Worm (Caenorhabditis elegans) whole organism, midembryonic: ENCODE measurements around the gene srh-252.

Source experiments
- T22C8.4 ChIP-seq: fragments of 200-800 bp; sonication (Bioruptor generic); IDR thresholded peaks from 2 replicates; pipeline ENCODE4 v1.3.6; 2022; ENCODE audit warnings: missing genetic modification characterization, missing compliant biosample characterization
- cog-1 ChIP-seq: sonication (generic microtip); optimal IDR thresholded peaks from 2 replicates; lab custom pipeline; 2016; ENCODE audit warnings: missing genetic modification characterization, missing compliant biosample characterization
- flt-1 ChIP-seq: fragments of 200-800 bp; sonication (Bioruptor generic); IDR thresholded peaks from 2 replicates; pipeline ENCODE4 v1.3.6; 2022; ENCODE audit warnings: missing genetic modification characterization, missing compliant biosample characterization
- med-1 ChIP-seq: sonication (generic microtip); optimal IDR thresholded peaks from 2 replicates; lab custom pipeline; 2017; ENCODE audit warnings: missing genetic modification characterization, mild to moderate bottlenecking, missing compliant biosample characterization, antibody characterized with exemption, missing genetic modification reagents; ENCODE audit not compliant: insufficient read depth
- ref-1 ChIP-seq: fragments of 200-800 bp; sonication (Bioruptor generic); conservative IDR thresholded peaks from 2 replicates; pipeline ENCODE4 v1.3.6; 2022; ENCODE audit warnings: missing genetic modification reagents, missing genetic modification characterization, missing compliant biosample characterization
- tab-1 ChIP-seq: fragments of 200-800 bp; sonication (Bioruptor generic); IDR thresholded peaks from 2 replicates; pipeline ENCODE4 v1.3.6; 2022; ENCODE audit warnings: missing genetic modification characterization, missing compliant biosample characterization
- ztf-23 ChIP-seq: fragments of 200-800 bp; sonication (Bioruptor generic); IDR thresholded peaks from 2 replicates; pipeline ENCODE4 v1.3.6; 2022; ENCODE audit warnings: missing genetic modification reagents, missing genetic modification characterization, missing compliant biosample characterization
- ztf-29 ChIP-seq: fragments of 200-800 bp; sonication (Bioruptor generic); IDR thresholded peaks from 2 replicates; pipeline ENCODE4 v1.3.6; 2022; ENCODE audit warnings: missing genetic modification reagents, missing genetic modification characterization, missing compliant biosample characterization

ce11 chrV:17272112-17272511 is 48.9 kb upstream of the srh-252 start:
- no peak for TF ChIP-seq flt-1 (GFP tag; lab: Robert Waterston, UW)
- no peak for TF ChIP-seq cog-1 (tag; lab: Kevin White, UChicago)
- no peak for TF ChIP-seq ref-1 (GFP tag; lab: Robert Waterston, UW)
- no peak for TF ChIP-seq tab-1
- TF ChIP-seq ztf-29 (GFP tag; lab: Robert Waterston, UW) = no peak
- TF ChIP-seq med-1 (GFP tag; lab: Kevin White, UChicago) = no peak
- no peak for TF ChIP-seq T22C8.4
- no peak for TF ChIP-seq ztf-23 (GFP tag; lab: Robert Waterston, UW)
